Worm (Caenorhabditis elegans) whole organism, L4/young adult: ENCODE results near the gene chil-16.
"Not testable (repeated sequence)": the region's sequence is repeated elsewhere in the genome, so short reads cannot be mapped to it uniquely, and the experiment has no call there.

Experiments
- W03F9.2 ChIP-seq: fragments of 150-350 bp; optimal IDR thresholded peaks from 2 replicates; lab custom pipeline; 2014; ENCODE audit warnings: missing biosample characterization, missing genetic modification characterization
- dao-5 ChIP-seq: sonication (generic microtip); optimal IDR thresholded peaks from 2 replicates; lab custom pipeline; 2016; ENCODE audit warnings: missing genotype, missing genetic modification characterization, moderate library complexity, missing compliant biosample characterization
- him-1 ChIP-seq: sonication (generic microtip); optimal IDR thresholded peaks from 2 replicates; lab custom pipeline; 2016; ENCODE audit warnings: missing genotype, missing genetic modification reagents, missing genetic modification characterization, missing compliant biosample characterization

ce11 chrII:9452172-9452571 is 10.4 kb upstream of the chil-16 start, which contains the start of gene R09D1.12:
- not testable (repeated sequence) for TF ChIP-seq him-1; W03F9.2 (tag; lab: Kevin White, UChicago); dao-5
